Fruit fly (Drosophila melanogaster) S2 (cell line): Measurements from ENCODE around the gene MED22.

Source experiments
- CG8478 ChIP-seq: fragments of >200 bp; optimal IDR thresholded peaks from 2 replicates; lab custom pipeline; 2018
- CTCF ChIP-seq, 2 experiments: fragments of >200 bp; optimal IDR thresholded peaks; 2 replicates each; lab custom pipeline; 2018

Gene MED22

dm6 chrX:940580-941184, 12.7 kb downstream of the MED22 start, which contains the start of the genes CG3704 and mus81:
TSS of gene CG3704 (minus strand) at chrX:940805.
TSS of gene mus81 (plus strand) at chrX:941075.
- TF ChIP-seq CTCF (optimal IDR thresholded peaks at IDR 0.05; lab: Kevin White, UChicago), result no peak
- TF ChIP-seq CG8478 (lab: Kevin White, UChicago), result no peak

- TF ChIP-seq CTCF (optimal IDR thresholded peaks at IDR 0.05; lab: Kevin White, UChicago) (no peak), CG8478 (lab: Kevin White, UChicago) (no peak)
Observed at dm6 chrX:945446-946013, 17.6 kb downstream of the MED22 start, which contains the start of gene CG3703. TSS of gene CG3703 (minus strand) at chrX:945773.

dm6 chrX:946162-946561, 18.2 kb downstream of the MED22 start:
- TF ChIP-seq CG8478 (lab: Kevin White, UChicago) (no peak), CTCF (optimal IDR thresholded peaks at IDR 0.05; lab: Kevin White, UChicago) (no peak)

- TF ChIP-seq CG8478 (lab: Kevin White, UChicago), result no peak
- no peak for TF ChIP-seq CTCF (optimal IDR thresholded peaks at IDR 0.05; lab: Kevin White, UChicago)
Observed at dm6 chrX:947450-948284, 19.7 kb downstream of the MED22 start, which contains the start of gene CG3699. TSS of gene CG3699 (minus strand) at chrX:947500.

- TF ChIP-seq CTCF (optimal IDR thresholded peaks at IDR 0.05; lab: Kevin White, UChicago) (no peak), CG8478 (lab: Kevin White, UChicago) (no peak)
Observed at dm6 chrX:948285-948556, 20.3 kb downstream of the MED22 start.

- TF ChIP-seq CG8478 (lab: Kevin White, UChicago), result no peak
- TF ChIP-seq CTCF (optimal IDR thresholded peaks at IDR 0.05; lab: Kevin White, UChicago), result no peak
Observed at dm6 chrX:951800-952199, 23.9 kb downstream of the MED22 start, which contains the start of gene CG3690. TSS of gene CG3690 (minus strand) at chrX:951900.

dm6 chrX:953807-954206, 25.9 kb downstream of the MED22 start:
- TF ChIP-seq CG8478 (lab: Kevin White, UChicago) (no peak), CTCF (optimal IDR thresholded peaks at IDR 0.05; lab: Kevin White, UChicago) (no peak)

dm6 chrX:955873-956272, 27.9 kb downstream of the MED22 start:
- TF ChIP-seq CG8478 (lab: Kevin White, UChicago), result no peak
- no peak for TF ChIP-seq CTCF (optimal IDR thresholded peaks at IDR 0.05; lab: Kevin White, UChicago)

- TF ChIP-seq CTCF (optimal IDR thresholded peaks at IDR 0.05; lab: Kevin White, UChicago) (no peak), CG8478 (lab: Kevin White, UChicago) (no peak)
Observed at dm6 chrX:964012-964411, 36.1 kb downstream of the MED22 start.

dm6 chrX:966818-967217, 38.9 kb downstream of the MED22 start:
- no peak for TF ChIP-seq CTCF (optimal IDR thresholded peaks at IDR 0.05; lab: Kevin White, UChicago)
- TF ChIP-seq CG8478 (lab: Kevin White, UChicago), result no peak
